Fruit fly (Drosophila melanogaster): ENCODE measurements around the gene CG32104.

DNA sequence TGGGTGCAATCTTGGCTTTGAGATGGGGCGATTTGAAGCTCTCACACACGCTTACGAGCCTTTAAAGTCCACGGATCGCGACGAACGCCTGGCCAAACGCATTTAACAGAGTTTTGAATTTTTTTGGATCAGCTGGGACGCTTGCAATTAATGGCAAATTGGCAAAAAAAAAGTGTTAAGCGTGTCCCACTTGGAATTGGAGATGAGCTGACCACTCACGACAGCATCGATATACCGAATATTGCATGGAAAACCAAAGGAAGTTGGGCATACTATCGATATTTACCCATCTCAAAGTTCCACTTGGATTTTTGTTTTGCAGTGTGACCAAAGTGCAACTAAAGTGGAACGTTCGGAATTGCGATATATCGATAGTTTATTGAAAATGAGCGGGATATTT lies 18.2 kb upstream of the CG32104 start, which contains the start of gene ArfGAP1:
- no peak for TF ChIP-seq Atf6 (GFP tag; IDR thresholded peaks at IDR 0.05)
- TF ChIP-seq psq (GFP tag; optimal IDR thresholded peaks at IDR 0.05) = no peak
- TF ChIP-seq NfI (GFP tag; optimal IDR thresholded peaks at IDR 0.05) = no peak
- no peak for TF ChIP-seq CG31388 (GFP tag; optimal IDR thresholded peaks at IDR 0.05)
- TF ChIP-seq sisA (GFP tag; IDR thresholded peaks at IDR 0.05) = no peak
- TF ChIP-seq CG3407 (GFP tag; optimal IDR thresholded peaks at IDR 0.05) = no peak
- no peak for TF ChIP-seq CG13424 (tag; optimal IDR thresholded peaks at IDR 0.05)
- no peak for TF ChIP-seq pan (optimal IDR thresholded peaks at IDR 0.05)
- TF ChIP-seq pan (GFP tag; optimal IDR thresholded peaks at IDR 0.05 in 1 of 2, IDR thresholded peaks at IDR 0.05 in 1 of 2) = no peak
- TF ChIP-seq CG2712 (tag; optimal IDR thresholded peaks at IDR 0.05) = no peak
- no peak for TF ChIP-seq prd (optimal IDR thresholded peaks at IDR 0.05)
- TF ChIP-seq prd (GFP tag; IDR thresholded peaks at IDR 0.05) = peak; percentile 33; the same call in 2 of the 3 replicates
- peak; percentile 45 for TF ChIP-seq vvl (GFP tag; IDR thresholded peaks at IDR 0.05)
- TF ChIP-seq Kr (GFP tag; optimal IDR thresholded peaks at IDR 0.05) = no peak
- TF ChIP-seq wek (GFP tag; optimal IDR thresholded peaks at IDR 0.05) = no peak
- TF ChIP-seq CG10543 (GFP tag; optimal IDR thresholded peaks at IDR 0.05) = no peak
